Fruit fly (Drosophila melanogaster) whole organism: ENCODE measurements around the gene CG4210.

Experiments used
- CG8478 ChIP-seq: fragments of >200 bp; optimal IDR thresholded peaks from 2 replicates; lab custom pipeline; 2018; ENCODE audit warnings: inconsistent platforms
- Dll ChIP-seq: fragments of >200 bp; optimal IDR thresholded peaks from 2 replicates; lab custom pipeline; 2017
- EcR ChIP-seq, 2 experiments: fragments of >200 bp; optimal IDR thresholded peaks; 2 replicates each; lab custom pipeline; 2017; ENCODE audit warnings: missing biosample characterization in 2 of 2, missing genetic modification characterization in 2 of 2, missing genetic modification reagents in 2 of 2
- pan ChIP-seq: fragments of >200 bp; optimal IDR thresholded peaks from 2 replicates; lab custom pipeline; 2017
- psq ChIP-seq: fragments of >200 bp; optimal IDR thresholded peaks from 2 replicates; lab custom pipeline; 2017
- usp ChIP-seq: fragments of >200 bp; optimal IDR thresholded peaks from 2 replicates; lab custom pipeline; 2017; ENCODE audit warnings: missing biosample characterization, missing genetic modification characterization, mixed read lengths

Gene CG4210

dm6 chr3R:15250454-15250853 is 36.7 kb downstream of the CG4210 start:
- TF ChIP-seq psq (lab: Kevin White, UChicago) (no peak), CG8478 (lab: Kevin White, UChicago) (no peak), Dll (lab: Kevin White, UChicago) (no peak), pan (no peak), EcR (GFP tag; optimal IDR thresholded peaks at IDR 0.05; lab: Kevin White, UChicago) (no peak), usp (GFP tag; lab: Kevin White, UChicago) (no peak)

- TF ChIP-seq pan (no peak), EcR (GFP tag; optimal IDR thresholded peaks at IDR 0.05; lab: Kevin White, UChicago) (no peak), CG8478 (lab: Kevin White, UChicago) (no peak), psq (lab: Kevin White, UChicago) (no peak), usp (GFP tag; lab: Kevin White, UChicago) (no peak), Dll (lab: Kevin White, UChicago) (no peak)
Observed at dm6 chr3R:15262710-15263672, 49.2 kb downstream of the CG4210 start, which contains the start of the genes eIF2gamma and Set. Gene eIF2gamma, minus strand, starts transcription at chr3R:15263458. Gene Set, plus strand, starts transcription at chr3R:15263552.

DNA sequence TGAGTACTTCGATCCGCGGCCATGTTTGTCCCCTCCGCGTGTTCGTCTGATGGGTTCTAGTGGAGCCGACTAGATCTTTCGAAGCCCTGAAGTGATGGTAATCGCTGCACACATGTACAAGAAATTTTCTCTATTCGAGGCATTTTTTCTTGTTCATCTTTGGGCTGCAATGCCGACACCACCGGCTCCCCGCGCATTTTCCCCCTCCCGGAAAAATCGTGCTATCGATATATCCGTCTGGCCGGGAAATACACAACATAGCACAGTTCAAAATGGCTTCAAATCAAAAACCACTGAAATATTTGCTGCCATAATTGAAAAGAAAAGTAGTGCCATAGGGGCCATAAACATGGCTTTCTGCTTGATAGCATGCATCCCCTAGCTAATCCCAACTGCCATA is 50.2 kb downstream of the CG4210 start:
- TF ChIP-seq usp (GFP tag; lab: Kevin White, UChicago), result no peak
- TF ChIP-seq psq (lab: Kevin White, UChicago), result no peak
